Fruit fly (Drosophila melanogaster): ENCODE results near the gene sordd1.

DNA sequence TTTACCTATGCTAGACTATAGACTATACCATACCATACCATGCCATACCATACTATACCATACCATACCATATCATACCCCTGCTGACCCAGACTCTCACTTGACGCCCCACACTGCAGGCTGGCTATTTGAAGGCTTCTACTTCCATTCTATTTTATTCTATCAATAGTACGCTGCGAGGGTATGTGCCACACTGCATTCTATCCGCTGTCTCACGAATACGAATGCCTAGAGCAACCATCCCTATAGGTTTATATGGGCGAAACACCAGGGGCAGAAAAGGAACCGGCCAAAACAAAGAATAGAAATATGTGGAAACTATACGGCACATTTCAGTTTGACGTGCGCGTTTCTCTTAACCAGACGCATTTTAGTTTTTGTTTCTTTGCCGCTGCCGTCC lies 22.0 kb upstream of the sordd1 start:
- TF ChIP-seq kay (GFP tag; optimal IDR thresholded peaks at IDR 0.05), result no peak
- no peak for TF ChIP-seq nom (GFP tag; optimal IDR thresholded peaks at IDR 0.05)
- no peak for TF ChIP-seq gem (tag; optimal IDR thresholded peaks at IDR 0.05)
- peak; percentile 90 for TF ChIP-seq nerfin-1 (tag; optimal IDR thresholded peaks at IDR 0.05)
- no peak for TF ChIP-seq Nf-YC (tag; optimal IDR thresholded peaks at IDR 0.05)
